Worm (Caenorhabditis elegans) whole organism, mixed stage, embryonic: ENCODE data around the gene ZC21.10.
A peak's percentile ranks its signal among the peaks of the same experiment; 100 is the strongest.

ENCODE experiments used
- M03D4.4 ChIP-seq: sonication (generic microtip); optimal IDR thresholded peaks from 2 replicates; lab custom pipeline; 2017; ENCODE audit warnings: mild to moderate bottlenecking, missing genetic modification characterization, missing compliant biosample characterization
- blmp-1 ChIP-seq: fragments of 150-350 bp; optimal IDR thresholded peaks from 2 replicates; lab custom pipeline; 2014; ENCODE audit warnings: missing biosample characterization, missing genetic modification characterization
- ceh-43 ChIP-seq: fragments of 200-800 bp; sonication (Bioruptor generic); optimal IDR thresholded peaks from 2 replicates; lab custom pipeline; 2018; ENCODE audit warnings: mild to moderate bottlenecking, missing genetic modification characterization, moderate library complexity, missing compliant biosample characterization
- ces-1 ChIP-seq: fragments of 150-350 bp; optimal IDR thresholded peaks from 2 replicates; lab custom pipeline; 2014; ENCODE audit warnings: missing biosample characterization, missing genetic modification reagents, missing genetic modification characterization
- cnd-1 ChIP-seq: fragments of 200-800 bp; sonication (Bioruptor generic); optimal IDR thresholded peaks from 2 replicates; lab custom pipeline; 2018; ENCODE audit warnings: mild to moderate bottlenecking, missing genetic modification characterization, missing compliant biosample characterization
- drap-1 ChIP-seq: fragments of 200-800 bp; sonication (Bioruptor generic); optimal IDR thresholded peaks from 3 replicates; lab custom pipeline; 2018; ENCODE audit warnings: mild to moderate bottlenecking, missing genetic modification characterization, missing compliant biosample characterization
- elt-1 ChIP-seq: sonication (generic microtip); optimal IDR thresholded peaks from 2 replicates; lab custom pipeline; 2017; ENCODE audit warnings: missing genetic modification characterization, mild to moderate bottlenecking, missing compliant biosample characterization, antibody characterized with exemption, moderate library complexity, borderline replicate concordance; ENCODE audit not compliant: insufficient read depth
- flh-1 ChIP-seq: fragments of 200-800 bp; sonication (Bioruptor generic); optimal IDR thresholded peaks from 2 replicates; lab custom pipeline; 2018; ENCODE audit warnings: mild to moderate bottlenecking, missing genetic modification characterization, moderate library complexity, missing compliant biosample characterization
- ham-2 ChIP-seq: fragments of 200-800 bp; sonication (Bioruptor generic); optimal IDR thresholded peaks from 2 replicates; lab custom pipeline; 2018; ENCODE audit warnings: mild to moderate bottlenecking, missing genetic modification characterization, missing compliant biosample characterization
- hlh-1 ChIP-seq: fragments of 150-350 bp; optimal IDR thresholded peaks from 2 replicates; lab custom pipeline; 2014; ENCODE audit warnings: missing biosample characterization, missing genetic modification reagents, missing genetic modification characterization
- lin-13 ChIP-seq: fragments of 150-350 bp; optimal IDR thresholded peaks from 2 replicates; lab custom pipeline; 2014; ENCODE audit warnings: missing biosample characterization, missing genetic modification characterization
- lin-32 ChIP-seq: fragments of 200-800 bp; sonication (Bioruptor generic); optimal IDR thresholded peaks from 2 replicates; lab custom pipeline; 2018; ENCODE audit warnings: mild to moderate bottlenecking, missing genetic modification characterization, missing compliant biosample characterization
- mab-5 ChIP-seq: fragments of 150-350 bp; optimal IDR thresholded peaks from 2 replicates; lab custom pipeline; 2014; ENCODE audit warnings: missing biosample characterization, missing genetic modification characterization
- mep-1 ChIP-seq: fragments of 150-350 bp; optimal IDR thresholded peaks from 2 replicates; lab custom pipeline; 2017; ENCODE audit warnings: missing biosample characterization, missing genetic modification reagents, missing genetic modification characterization, inconsistent platforms
- mls-2 ChIP-seq: sonication (generic microtip); optimal IDR thresholded peaks from 2 replicates; lab custom pipeline; 2016; ENCODE audit warnings: mild to moderate bottlenecking, missing genetic modification characterization, moderate library complexity, missing compliant biosample characterization
- nhr-12 ChIP-seq: fragments of 150-350 bp; optimal IDR thresholded peaks from 2 replicates; lab custom pipeline; 2014; ENCODE audit warnings: missing biosample characterization, missing genetic modification characterization
- nhr-2 ChIP-seq: fragments of 150-350 bp; optimal IDR thresholded peaks from 2 replicates; lab custom pipeline; 2014; ENCODE audit warnings: missing biosample characterization, missing genetic modification characterization
- nhr-237 ChIP-seq: fragments of 150-350 bp; optimal IDR thresholded peaks from 2 replicates; lab custom pipeline; 2014; ENCODE audit warnings: missing biosample characterization, missing genetic modification characterization
- nhr-76 ChIP-seq: sonication (generic microtip); optimal IDR thresholded peaks from 2 replicates; lab custom pipeline; 2017; ENCODE audit warnings: missing biosample characterization, missing genetic modification characterization
- pha-4 ChIP-seq: fragments of 150-350 bp; optimal IDR thresholded peaks from 2 replicates; lab custom pipeline; 2018; ENCODE audit warnings: missing biosample characterization, missing genetic modification reagents, missing genetic modification characterization
- sem-2 ChIP-seq: fragments of 200-800 bp; sonication (Bioruptor generic); optimal IDR thresholded peaks from 2 replicates; lab custom pipeline; 2018; ENCODE audit warnings: mild to moderate bottlenecking, missing genetic modification characterization, missing compliant biosample characterization
- snpc-4 ChIP-seq: fragments of 150-350 bp; optimal IDR thresholded peaks from 2 replicates; lab custom pipeline; 2014; ENCODE audit warnings: missing biosample characterization, missing genetic modification characterization
- sptf-1 ChIP-seq: sonication (generic microtip); optimal IDR thresholded peaks from 2 replicates; lab custom pipeline; 2017; ENCODE audit warnings: mild to moderate bottlenecking, missing genetic modification characterization, moderate library complexity, missing compliant biosample characterization
- tbx-8 ChIP-seq: fragments of 200-800 bp; sonication (Bioruptor generic); optimal IDR thresholded peaks from 2 replicates; lab custom pipeline; 2018; ENCODE audit warnings: mild to moderate bottlenecking, missing genetic modification characterization, moderate library complexity, missing compliant biosample characterization
- unc-120 ChIP-seq: sonication (generic microtip); optimal IDR thresholded peaks from 2 replicates; lab custom pipeline; 2017; ENCODE audit warnings: missing genetic modification characterization, missing compliant biosample characterization; ENCODE audit not compliant: poor library complexity, severe bottlenecking
- unc-39 ChIP-seq: fragments of 150-350 bp; optimal IDR thresholded peaks from 2 replicates; lab custom pipeline; 2014; ENCODE audit warnings: missing biosample characterization, missing genetic modification characterization
- unc-62 ChIP-seq: fragments of 150-350 bp; optimal IDR thresholded peaks from 2 replicates; lab custom pipeline; 2014; ENCODE audit warnings: missing biosample characterization, missing genetic modification reagents, missing genetic modification characterization
- zip-8 ChIP-seq: fragments of 150-350 bp; optimal IDR thresholded peaks from 2 replicates; lab custom pipeline; 2014; ENCODE audit warnings: missing biosample characterization, missing genetic modification characterization

The ZC21.10 gene

ce11 chrIII:8512279-8512942 lies 17.5 kb upstream of the ZC21.10 start:
- TF ChIP-seq elt-1 (tag; lab: Kevin White, UChicago) (no peak), tbx-8 (GFP tag; lab: Kevin White, UChicago) (no peak), zip-8 (tag; lab: Kevin White, UChicago) (no peak), ceh-43 (GFP tag; lab: Kevin White, UChicago) (no peak), lin-13 (tag; lab: Kevin White, UChicago) (peak; percentile 4), mls-2 (tag; lab: Kevin White, UChicago) (peak; percentile 4), nhr-76 (tag; lab: Kevin White, UChicago) (no peak)

- TF ChIP-seq elt-1 (tag; lab: Kevin White, UChicago) (no peak), ces-1 (GFP tag; lab: Kevin White, UChicago) (peak; percentile 19), nhr-237 (no peak), lin-13 (tag; lab: Kevin White, UChicago) (no peak), zip-8 (tag; lab: Kevin White, UChicago) (no peak), sptf-1 (tag; lab: Kevin White, UChicago) (no peak), M03D4.4 (tag; lab: Kevin White, UChicago) (no peak)
Observed at ce11 chrIII:8518990-8519389, 10.9 kb upstream of the ZC21.10 start.

ce11 chrIII:8519886-8520285 lies 10.0 kb upstream of the ZC21.10 start, which contains the start of gene ZC21.8:
ZC21.8 (minus strand) TSS chrIII:8519986.
- no peak for TF ChIP-seq tbx-8 (GFP tag; lab: Kevin White, UChicago)
- TF ChIP-seq unc-39, result no peak
- TF ChIP-seq unc-120, result no peak
- no peak for TF ChIP-seq drap-1 (GFP tag; lab: Kevin White, UChicago)
- TF ChIP-seq mep-1 (tag; lab: Kevin White, UChicago), result no peak
- TF ChIP-seq ces-1 (GFP tag; lab: Kevin White, UChicago), result no peak
- TF ChIP-seq sem-2 (GFP tag; lab: Kevin White, UChicago), result no peak
- TF ChIP-seq nhr-76 (tag; lab: Kevin White, UChicago), result no peak
- no peak for TF ChIP-seq mab-5 (tag; lab: Kevin White, UChicago)
- no peak for TF ChIP-seq hlh-1 (tag; lab: Kevin White, UChicago)
- no peak for TF ChIP-seq cnd-1 (tag; lab: Kevin White, UChicago)
- no peak for TF ChIP-seq M03D4.4 (tag; lab: Kevin White, UChicago)
- TF ChIP-seq ceh-43 (GFP tag; lab: Kevin White, UChicago), result no peak
- TF ChIP-seq unc-62 (GFP tag; lab: Kevin White, UChicago), result no peak
- no peak for TF ChIP-seq flh-1 (GFP tag; lab: Kevin White, UChicago)
- TF ChIP-seq nhr-2, result no peak

ce11 chrIII:8520589-8520988 lies 9.3 kb upstream of the ZC21.10 start:
- TF ChIP-seq ham-2, result no peak
- TF ChIP-seq ceh-43 (GFP tag; lab: Kevin White, UChicago), result no peak
- no peak for TF ChIP-seq lin-32 (GFP tag; lab: Kevin White, UChicago)
- TF ChIP-seq, all 35 proteins: peak for 0

ce11 chrIII:8521654-8522392 lies 8.0 kb upstream of the ZC21.10 start:
- TF ChIP-seq pha-4 (tag; lab: Kevin White, UChicago) (no peak), snpc-4 (tag; lab: Kevin White, UChicago) (no peak), mls-2 (tag; lab: Kevin White, UChicago) (no peak), nhr-2 (no peak), nhr-12 (tag; lab: Kevin White, UChicago) (no peak), cnd-1 (tag; lab: Kevin White, UChicago) (no peak), unc-62 (GFP tag; lab: Kevin White, UChicago) (no peak), blmp-1 (tag; lab: Kevin White, UChicago) (no peak), unc-120 (no peak)
